Fruit fly (Drosophila melanogaster): ENCODE results near the gene Wnt5.

Wnt5 gene

dm6 chrX:18537066-18537759, 32.0 kb upstream of the Wnt5 start:
- TF ChIP-seq EcR (GFP tag; optimal IDR thresholded peaks at IDR 0.05) (no peak), usp (GFP tag; optimal IDR thresholded peaks at IDR 0.05) (no peak), psq (optimal IDR thresholded peaks at IDR 0.05) (no peak), pan (optimal IDR thresholded peaks at IDR 0.05) (no peak), CG8478 (optimal IDR thresholded peaks at IDR 0.05) (no peak), Dll (optimal IDR thresholded peaks at IDR 0.05) (no peak)

dm6 chrX:18534393-18534792, 29.2 kb upstream of the Wnt5 start:
- TF ChIP-seq usp (GFP tag; optimal IDR thresholded peaks at IDR 0.05) (no peak), pan (optimal IDR thresholded peaks at IDR 0.05) (no peak), CG8478 (optimal IDR thresholded peaks at IDR 0.05) (no peak), Dll (optimal IDR thresholded peaks at IDR 0.05) (peak; percentile 80), psq (optimal IDR thresholded peaks at IDR 0.05) (no peak), EcR (GFP tag; optimal IDR thresholded peaks at IDR 0.05) (no peak)

- TF ChIP-seq Dll (optimal IDR thresholded peaks at IDR 0.05) (no peak), CG8478 (optimal IDR thresholded peaks at IDR 0.05) (no peak), EcR (GFP tag; optimal IDR thresholded peaks at IDR 0.05) (no peak), usp (GFP tag; optimal IDR thresholded peaks at IDR 0.05) (no peak), pan (optimal IDR thresholded peaks at IDR 0.05) (no peak), psq (optimal IDR thresholded peaks at IDR 0.05) (no peak)
These were observed 28.1 kb upstream of the Wnt5 start for dm6 chrX:18533308-18533707.

- no peak for TF ChIP-seq psq (optimal IDR thresholded peaks at IDR 0.05)
- TF ChIP-seq usp (GFP tag; optimal IDR thresholded peaks at IDR 0.05) = no peak
- no peak for TF ChIP-seq EcR (GFP tag; optimal IDR thresholded peaks at IDR 0.05)
- TF ChIP-seq CG8478 (optimal IDR thresholded peaks at IDR 0.05) = no peak
- TF ChIP-seq pan (optimal IDR thresholded peaks at IDR 0.05) = no peak
- no peak for TF ChIP-seq Dll (optimal IDR thresholded peaks at IDR 0.05)
These were observed 23.0 kb upstream of the Wnt5 start, which contains the start of the genes CG15042 and CG15047 for dm6 chrX:18528166-18528733. CG15042 (minus strand) TSS chrX:18528266. CG15047 (plus strand) TSS chrX:18528683.

dm6 chrX:18524594-18525266, 19.5 kb upstream of the Wnt5 start:
- TF ChIP-seq usp (GFP tag; optimal IDR thresholded peaks at IDR 0.05) = no peak
- TF ChIP-seq psq (optimal IDR thresholded peaks at IDR 0.05) = no peak
- no peak for TF ChIP-seq CG8478 (optimal IDR thresholded peaks at IDR 0.05)
- no peak for TF ChIP-seq EcR (GFP tag; optimal IDR thresholded peaks at IDR 0.05)
- no peak for TF ChIP-seq pan (optimal IDR thresholded peaks at IDR 0.05)
- TF ChIP-seq Dll (optimal IDR thresholded peaks at IDR 0.05) = no peak

- TF ChIP-seq pan (optimal IDR thresholded peaks at IDR 0.05) (no peak), psq (optimal IDR thresholded peaks at IDR 0.05) (no peak), usp (GFP tag; optimal IDR thresholded peaks at IDR 0.05) (no peak), Dll (optimal IDR thresholded peaks at IDR 0.05) (no peak), EcR (GFP tag; optimal IDR thresholded peaks at IDR 0.05) (no peak), CG8478 (optimal IDR thresholded peaks at IDR 0.05) (no peak)
These were observed 18.1 kb upstream of the Wnt5 start for dm6 chrX:18523146-18523812.

dm6 chrX:18522395-18523104, 17.3 kb upstream of the Wnt5 start, which contains the start of gene CG6481:
CG6481 (minus strand) TSS chrX:18522445.
- TF ChIP-seq CG8478 (optimal IDR thresholded peaks at IDR 0.05) = no peak
- no peak for TF ChIP-seq usp (GFP tag; optimal IDR thresholded peaks at IDR 0.05)
- TF ChIP-seq EcR (GFP tag; optimal IDR thresholded peaks at IDR 0.05) = no peak
- no peak for TF ChIP-seq pan (optimal IDR thresholded peaks at IDR 0.05)

dm6 chrX:18520360-18520759, 15.2 kb upstream of the Wnt5 start:
- TF ChIP-seq pan (optimal IDR thresholded peaks at IDR 0.05) (no peak), EcR (GFP tag; optimal IDR thresholded peaks at IDR 0.05) (no peak), usp (GFP tag; optimal IDR thresholded peaks at IDR 0.05) (no peak), Dll (optimal IDR thresholded peaks at IDR 0.05) (no peak), psq (optimal IDR thresholded peaks at IDR 0.05) (no peak), CG8478 (optimal IDR thresholded peaks at IDR 0.05) (no peak)

dm6 chrX:18517415-18517814, 12.2 kb upstream of the Wnt5 start:
- TF ChIP-seq usp (GFP tag; optimal IDR thresholded peaks at IDR 0.05) (no peak), CG8478 (optimal IDR thresholded peaks at IDR 0.05) (no peak), Dll (optimal IDR thresholded peaks at IDR 0.05) (no peak), psq (optimal IDR thresholded peaks at IDR 0.05) (no peak), EcR (GFP tag; optimal IDR thresholded peaks at IDR 0.05) (no peak), pan (optimal IDR thresholded peaks at IDR 0.05) (no peak)

- TF ChIP-seq EcR (GFP tag; optimal IDR thresholded peaks at IDR 0.05) = no peak
These were observed 10.9 kb upstream of the Wnt5 start for dm6 chrX:18515988-18516541.
